Fruit fly (Drosophila melanogaster) whole organism, embryonic: ENCODE measurements around the gene CG15373.

Source experiments
- Atf3 ChIP-seq: fragments of 200-800 bp; sonication (Bioruptor generic); optimal IDR thresholded peaks from 3 replicates; lab custom pipeline; 2016; ENCODE audit warnings: missing biosample characterization, missing genetic modification characterization
- BEAF-32 ChIP-seq: fragments of 200-800 bp; sonication (Bioruptor generic); optimal IDR thresholded peaks from 3 replicates; lab custom pipeline; 2017; ENCODE audit warnings: missing biosample characterization, missing genetic modification characterization, mild to moderate bottlenecking, moderate library complexity, missing genetic modification reagents
- Bgb ChIP-seq: fragments of 200-800 bp; sonication (Bioruptor generic); IDR thresholded peaks from 2 replicates; pipeline ENCODE4 v1.3.6; 2022; ENCODE audit warnings: missing biosample characterization, missing genetic modification characterization; ENCODE audit not compliant: partially characterized antibody
- CG11093 ChIP-seq: fragments of 200-800 bp; sonication (Bioruptor generic); IDR thresholded peaks from 3 replicates; pipeline ENCODE4 v1.3.6; 2022; ENCODE audit warnings: missing biosample characterization, missing genetic modification characterization
- CG11723 ChIP-seq: fragments of 200-800 bp; sonication (Bioruptor generic); optimal IDR thresholded peaks from 2 replicates; lab custom pipeline; 2017; ENCODE audit warnings: missing biosample characterization, mild to moderate bottlenecking, missing genetic modification characterization
- CG12659 ChIP-seq: fragments of 200-800 bp; sonication (Bioruptor generic); optimal IDR thresholded peaks from 3 replicates; lab custom pipeline; 2017; ENCODE audit warnings: mild to moderate bottlenecking, missing biosample characterization, missing genetic modification reagents, missing genetic modification characterization
- CG16813 ChIP-seq: fragments of 200-800 bp; sonication (Bioruptor generic); IDR thresholded peaks from 3 replicates; pipeline ENCODE4 v1.3.6; 2022; ENCODE audit warnings: missing biosample characterization, missing genetic modification characterization; ENCODE audit not compliant: partially characterized antibody
- CG17328 ChIP-seq: fragments of 200-800 bp; sonication (Bioruptor generic); IDR thresholded peaks from 2 replicates; pipeline ENCODE4 v1.3.6; 2022; ENCODE audit warnings: missing biosample characterization, missing genetic modification characterization
- CG18262 ChIP-seq: fragments of 200-800 bp; optimal IDR thresholded peaks from 3 replicates; lab custom pipeline; 2019; ENCODE audit warnings: missing biosample characterization, mild to moderate bottlenecking, missing genetic modification characterization, moderate library complexity
- CG2129 ChIP-seq: fragments of 200-800 bp; sonication (Bioruptor generic); IDR thresholded peaks from 2 replicates; pipeline ENCODE4 v1.3.6; 2022; ENCODE audit warnings: missing biosample characterization, missing genetic modification characterization; ENCODE audit not compliant: partially characterized antibody
- CG2712 ChIP-seq: fragments of 200-800 bp; optimal IDR thresholded peaks from 3 replicates; lab custom pipeline; 2019; ENCODE audit warnings: missing biosample characterization, mild to moderate bottlenecking, missing genetic modification characterization, moderate library complexity
- CG30020 ChIP-seq: fragments of 200-800 bp; optimal IDR thresholded peaks from 2 replicates; lab custom pipeline; 2019; ENCODE audit warnings: missing biosample characterization, mild to moderate bottlenecking, missing genetic modification characterization, moderate library complexity
- CG31388 ChIP-seq: fragments of 200-800 bp; sonication (Bioruptor generic); optimal IDR thresholded peaks from 2 replicates; lab custom pipeline; 2016; ENCODE audit warnings: missing biosample characterization, missing genetic modification characterization
- CG6791 ChIP-seq: fragments of 200-800 bp; sonication (Bioruptor generic); IDR thresholded peaks from 3 replicates; pipeline ENCODE4 v1.3.6; 2022; ENCODE audit warnings: missing biosample characterization, missing genetic modification characterization; ENCODE audit not compliant: partially characterized antibody
- CG7963 ChIP-seq: fragments of 200-800 bp; sonication (Bioruptor generic); IDR thresholded peaks from 3 replicates; pipeline ENCODE4 v1.3.6; 2022; ENCODE audit warnings: missing biosample characterization, missing genetic modification characterization; ENCODE audit not compliant: partially characterized antibody
- CG8290 ChIP-seq, 3 experiments: fragments of 200-800 bp; sonication (Bioruptor generic); optimal IDR thresholded peaks; 2 replicates each; lab custom pipeline; 2016 to 2019; ENCODE audit warnings: missing biosample characterization in 3 of 3, missing genetic modification characterization in 3 of 3, mild to moderate bottlenecking in 2 of 3, moderate library complexity in 1 of 3
- CG9932 ChIP-seq: fragments of 200-800 bp; sonication (Bioruptor generic); IDR thresholded peaks from 2 replicates; pipeline ENCODE4 v1.3.6; 2022; ENCODE audit warnings: missing biosample characterization, missing genetic modification characterization
- Camta ChIP-seq: fragments of 200-800 bp; sonication (Bioruptor generic); optimal IDR thresholded peaks from 2 replicates; lab custom pipeline; 2016; ENCODE audit warnings: missing biosample characterization, missing genetic modification characterization
- CoRest ChIP-seq: fragments of 200-800 bp; sonication (Bioruptor generic); optimal IDR thresholded peaks from 3 replicates; lab custom pipeline; 2018; ENCODE audit warnings: missing biosample characterization, mild to moderate bottlenecking, missing genetic modification characterization, moderate library complexity
- Drgx ChIP-seq: fragments of 200-800 bp; sonication (Bioruptor generic); IDR thresholded peaks from 2 replicates; pipeline ENCODE4 v1.3.6; 2022; ENCODE audit warnings: missing biosample characterization, missing genetic modification characterization
- Hmr ChIP-seq: fragments of 200-800 bp; sonication (Bioruptor generic); optimal IDR thresholded peaks from 3 replicates; lab custom pipeline; 2017; ENCODE audit warnings: mild to moderate bottlenecking, missing biosample characterization, missing genetic modification reagents, missing genetic modification characterization
- Kr ChIP-seq: fragments of 200-800 bp; sonication (Bioruptor generic); optimal IDR thresholded peaks from 2 replicates; lab custom pipeline; 2017; ENCODE audit warnings: missing biosample characterization, mild to moderate bottlenecking, missing genetic modification characterization
- Meics ChIP-seq: fragments of 200-800 bp; sonication (Bioruptor generic); optimal IDR thresholded peaks from 2 replicates; lab custom pipeline; 2017; ENCODE audit warnings: missing biosample characterization, mild to moderate bottlenecking, missing genetic modification characterization
- Opbp ChIP-seq: fragments of 200-800 bp; sonication (Bioruptor generic); IDR thresholded peaks from 3 replicates; pipeline ENCODE4 v1.3.6; 2022; ENCODE audit warnings: missing biosample characterization, missing genetic modification characterization; ENCODE audit not compliant: partially characterized antibody
- Rfx ChIP-seq: fragments of 200-800 bp; sonication (Bioruptor generic); IDR thresholded peaks from 2 replicates; pipeline ENCODE4 v1.3.6; 2022; ENCODE audit warnings: missing biosample characterization, missing genetic modification characterization
- Scr ChIP-seq: fragments of 200-800 bp; sonication (Bioruptor generic); IDR thresholded peaks from 2 replicates; pipeline ENCODE4 v1.3.6; 2022; ENCODE audit warnings: missing biosample characterization, missing genetic modification characterization; ENCODE audit not compliant: partially characterized antibody
- aop ChIP-seq: fragments of 200-800 bp; sonication (Bioruptor generic); IDR thresholded peaks from 2 replicates; pipeline ENCODE4 v1.3.6; 2022; ENCODE audit warnings: missing biosample characterization, missing genetic modification characterization
- ase ChIP-seq: fragments of 200-800 bp; sonication (Bioruptor generic); IDR thresholded peaks from 3 replicates; pipeline ENCODE4 v1.3.6; 2022; ENCODE audit warnings: missing biosample characterization, missing genetic modification characterization
- ato ChIP-seq: fragments of 200-800 bp; sonication (Bioruptor generic); IDR thresholded peaks from 2 replicates; pipeline ENCODE4 v1.3.6; 2022; ENCODE audit warnings: missing biosample characterization, missing genetic modification characterization; ENCODE audit not compliant: partially characterized antibody
- bigmax ChIP-seq: fragments of 200-800 bp; sonication (Bioruptor generic); optimal IDR thresholded peaks from 2 replicates; lab custom pipeline; 2018; ENCODE audit warnings: missing biosample characterization, mild to moderate bottlenecking, missing genetic modification characterization
- chinmo ChIP-seq: fragments of 200-800 bp; sonication (Bioruptor generic); IDR thresholded peaks from 4 replicates; pipeline ENCODE4 v1.3.6; 2022; ENCODE audit warnings: missing biosample characterization, missing genetic modification characterization; ENCODE audit not compliant: partially characterized antibody
- dmrt11E ChIP-seq: fragments of 200-800 bp; sonication (Bioruptor generic); optimal IDR thresholded peaks from 3 replicates; lab custom pipeline; 2018; ENCODE audit warnings: missing biosample characterization, mild to moderate bottlenecking, missing genetic modification characterization, moderate library complexity
- esg ChIP-seq: fragments of 200-800 bp; sonication (Bioruptor generic); conservative IDR thresholded peaks from 2 replicates; pipeline ENCODE4 v1.3.6; 2022; ENCODE audit warnings: missing biosample characterization, missing genetic modification characterization
- eve ChIP-seq, 2 experiments: fragments of >200 bp; optimal IDR thresholded peaks; 2 replicates each; lab custom pipeline; 2017; ENCODE audit warnings: missing biosample characterization in 2 of 2, missing genetic modification characterization in 2 of 2
- hb ChIP-seq: fragments of 200-800 bp; sonication (Bioruptor generic); IDR thresholded peaks from 3 replicates; pipeline ENCODE4 v1.3.6; 2022; ENCODE audit warnings: missing biosample characterization, missing genetic modification characterization; ENCODE audit not compliant: partially characterized antibody
- inv ChIP-seq: fragments of 200-800 bp; sonication (Bioruptor generic); IDR thresholded peaks from 2 replicates; pipeline ENCODE4 v1.3.6; 2022; ENCODE audit warnings: missing biosample characterization, missing genetic modification characterization; ENCODE audit not compliant: partially characterized antibody
- knrl ChIP-seq: fragments of 200-800 bp; sonication (Bioruptor generic); IDR thresholded peaks from 3 replicates; pipeline ENCODE4 v1.3.6; 2022; ENCODE audit warnings: missing biosample characterization, missing genetic modification characterization; ENCODE audit not compliant: partially characterized antibody
- nau ChIP-seq: fragments of 200-800 bp; sonication (Bioruptor generic); optimal IDR thresholded peaks from 3 replicates; lab custom pipeline; 2017; ENCODE audit warnings: missing biosample characterization, mild to moderate bottlenecking, missing genetic modification characterization, missing genetic modification reagents
- nmo ChIP-seq: fragments of 200-800 bp; sonication (Bioruptor generic); optimal IDR thresholded peaks from 2 replicates; lab custom pipeline; 2018; ENCODE audit warnings: missing biosample characterization, mild to moderate bottlenecking, missing genetic modification characterization, moderate library complexity
- pzg ChIP-seq: fragments of 200-800 bp; sonication (Bioruptor generic); optimal IDR thresholded peaks from 3 replicates; lab custom pipeline; 2018; ENCODE audit warnings: missing biosample characterization, mild to moderate bottlenecking, missing genetic modification characterization, moderate library complexity
- row ChIP-seq: fragments of 200-800 bp; sonication (Bioruptor generic); IDR thresholded peaks from 3 replicates; pipeline ENCODE4 v1.3.6; 2022; ENCODE audit warnings: missing biosample characterization, missing genetic modification characterization
- sens ChIP-seq: fragments of 200-800 bp; sonication (Bioruptor generic); peaks from one replicate; lab custom pipeline; 2016; ENCODE audit warnings: missing biosample characterization, missing genetic modification characterization
- slbo ChIP-seq: fragments of 200-800 bp; sonication (Bioruptor generic); IDR thresholded peaks from 2 replicates; pipeline ENCODE4 v1.3.6; 2022; ENCODE audit warnings: missing biosample characterization, missing genetic modification characterization
- sna ChIP-seq: fragments of 200-800 bp; sonication (Bioruptor generic); IDR thresholded peaks from 2 replicates; pipeline ENCODE4 v1.3.6; 2022; ENCODE audit warnings: missing biosample characterization, missing genetic modification characterization; ENCODE audit not compliant: partially characterized antibody
- sqz ChIP-seq: fragments of 200-800 bp; sonication (Bioruptor generic); optimal IDR thresholded peaks from 3 replicates; lab custom pipeline; 2018; ENCODE audit warnings: missing biosample characterization, mild to moderate bottlenecking, missing genetic modification characterization
- stwl ChIP-seq: fragments of 200-800 bp; sonication (Bioruptor generic); optimal IDR thresholded peaks from 3 replicates; lab custom pipeline; 2018; ENCODE audit warnings: missing biosample characterization, mild to moderate bottlenecking, missing genetic modification characterization, moderate library complexity
- tna ChIP-seq: fragments of 200-800 bp; sonication (Bioruptor generic); IDR thresholded peaks from 2 replicates; pipeline ENCODE4 v1.3.6; 2022; ENCODE audit warnings: missing biosample characterization, missing genetic modification characterization; ENCODE audit not compliant: partially characterized antibody
- vnd ChIP-seq: fragments of 200-800 bp; sonication (Bioruptor generic); IDR thresholded peaks from 3 replicates; pipeline ENCODE4 v1.3.6; 2022; ENCODE audit warnings: missing biosample characterization, missing genetic modification characterization; ENCODE audit not compliant: partially characterized antibody

CG15373 gene

DNA sequence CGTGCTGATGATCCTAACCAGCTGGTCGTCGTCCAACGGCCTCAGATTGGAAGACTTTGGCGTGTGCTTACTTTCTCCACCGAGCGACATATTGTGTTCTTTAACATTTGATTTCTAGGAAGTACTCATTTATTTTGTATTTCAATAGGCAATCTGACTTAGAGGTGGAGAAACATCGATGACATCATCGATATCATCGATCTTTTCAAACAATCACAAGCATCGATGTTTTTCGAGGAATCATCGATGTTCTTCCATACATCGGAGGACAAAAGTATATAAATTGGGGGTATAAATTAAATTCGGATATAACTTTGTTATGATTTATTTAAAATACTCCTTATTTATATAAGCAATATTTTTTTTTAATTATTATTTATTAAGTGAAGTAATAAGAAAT is 46.5 kb downstream of the CG15373 start, which contains the start of gene Swt1 (continued):
- TF ChIP-seq Camta (GFP tag; lab: Kevin White, UChicago) (no peak), Kr (GFP tag; lab: Kevin White, UChicago) (no peak), bigmax (GFP tag; lab: Kevin White, UChicago) (no peak), nau (GFP tag; lab: Kevin White, UChicago) (no peak), chinmo (GFP tag; lab: Robert Waterston, UW) (peak; percentile 28; the same call in 1 of the 4 replicates), stwl (tag; lab: Kevin White, UChicago) (peak; percentile 32), CoRest (tag; lab: Kevin White, UChicago) (peak; percentile 6), pzg (GFP tag; lab: Kevin White, UChicago) (peak; percentile 53), CG8290 (GFP tag; optimal IDR thresholded peaks at IDR 0.05; lab: Kevin White, UChicago) (peak; percentile 72), CG8290 (tag; optimal IDR thresholded peaks at IDR 0.05; lab: Kevin White, UChicago) (peak; percentile 91 to 93), sna (GFP tag; lab: Robert Waterston, UW) (peak; percentile 89), Meics (GFP tag; lab: Kevin White, UChicago) (no peak), Rfx (GFP tag; lab: Robert Waterston, UW) (peak; percentile 44; the same call in 1 of the 2 replicates), eve (GFP tag; optimal IDR thresholded peaks at IDR 0.05; lab: Kevin White, UChicago) (no peak), knrl (GFP tag; lab: Robert Waterston, UW) (peak; percentile 90), esg (no peak), vnd (GFP tag; lab: Robert Waterston, UW) (peak; percentile 88), tna (GFP tag; lab: Robert Waterston, UW) (peak; percentile 74), Atf3 (no peak), ase (no peak), CG18262 (tag; lab: Kevin White, UChicago) (no peak), CG9932 (GFP tag; lab: Robert Waterston, UW) (0 out of 2 replicates have a peak, but pooled peaks have one; percentile 28), BEAF-32 (peak; percentile 81), Bgb (GFP tag; lab: Robert Waterston, UW) (peak; percentile 94), ato (peak; percentile 78), Drgx (GFP tag; lab: Robert Waterston, UW) (no peak), CG12659 (GFP tag; lab: Kevin White, UChicago) (peak; percentile 5), CG2129 (GFP tag; lab: Robert Waterston, UW) (peak; percentile 63), nmo (GFP tag; lab: Kevin White, UChicago) (peak; percentile 18), CG31388 (GFP tag; lab: Kevin White, UChicago) (no peak), CG7963 (GFP tag; lab: Robert Waterston, UW) (peak; percentile 86), Scr (GFP tag; lab: Robert Waterston, UW) (peak; percentile 92), CG2712 (tag; lab: Kevin White, UChicago) (peak; percentile 17), hb (GFP tag; lab: Robert Waterston, UW) (peak; percentile 87), CG16813 (GFP tag; lab: Robert Waterston, UW) (peak; percentile 93), CG11723 (no peak), sqz (GFP tag; lab: Kevin White, UChicago) (no peak), dmrt11E (tag; lab: Kevin White, UChicago) (no peak), Opbp (peak; percentile 91), CG17328 (GFP tag; lab: Robert Waterston, UW) (no peak), aop (GFP tag; lab: Robert Waterston, UW) (no peak), Hmr (GFP tag; lab: Kevin White, UChicago) (peak; percentile 13), row (GFP tag; lab: Robert Waterston, UW) (peak; percentile 72), slbo (GFP tag; lab: Robert Waterston, UW) (peak; percentile 10; the same call in 1 of the 2 replicates), CG30020 (tag; lab: Kevin White, UChicago) (peak; percentile 6), sens (peak; percentile 52), inv (GFP tag; lab: Robert Waterston, UW) (peak; percentile 87), CG11093 (GFP tag; lab: Robert Waterston, UW) (no peak), CG6791 (GFP tag; lab: Robert Waterston, UW) (peak; percentile 95)
